Worm (Caenorhabditis elegans) whole organism, mixed stage, embryonic: ENCODE results near the gene F15E6.4.

Experiments used
- M03D4.4 ChIP-seq: sonication (generic microtip); optimal IDR thresholded peaks from 2 replicates; lab custom pipeline; 2017; ENCODE audit warnings: mild to moderate bottlenecking, missing genetic modification characterization, missing compliant biosample characterization
- bed-3 ChIP-seq: fragments of 200-800 bp; sonication (Bioruptor generic); optimal IDR thresholded peaks from 3 replicates; lab custom pipeline; 2018; ENCODE audit warnings: mild to moderate bottlenecking, missing genetic modification characterization, moderate library complexity, missing compliant biosample characterization
- elt-1 ChIP-seq: sonication (generic microtip); optimal IDR thresholded peaks from 2 replicates; lab custom pipeline; 2017; ENCODE audit warnings: missing genetic modification characterization, mild to moderate bottlenecking, missing compliant biosample characterization, antibody characterized with exemption, moderate library complexity, borderline replicate concordance; ENCODE audit not compliant: insufficient read depth
- elt-3 ChIP-seq: fragments of 150-350 bp; optimal IDR thresholded peaks from 2 replicates; lab custom pipeline; 2014; ENCODE audit warnings: missing biosample characterization, missing genetic modification characterization
- mab-5 ChIP-seq: fragments of 150-350 bp; optimal IDR thresholded peaks from 2 replicates; lab custom pipeline; 2014; ENCODE audit warnings: missing biosample characterization, missing genetic modification characterization
- nhr-237 ChIP-seq: fragments of 150-350 bp; optimal IDR thresholded peaks from 2 replicates; lab custom pipeline; 2014; ENCODE audit warnings: missing biosample characterization, missing genetic modification characterization
- nhr-28 ChIP-seq: fragments of 150-350 bp; optimal IDR thresholded peaks from 2 replicates; lab custom pipeline; 2014; ENCODE audit warnings: missing biosample characterization, missing genetic modification characterization
- pha-4 ChIP-seq: fragments of 150-350 bp; optimal IDR thresholded peaks from 2 replicates; lab custom pipeline; 2018; ENCODE audit warnings: missing biosample characterization, missing genetic modification reagents, missing genetic modification characterization
- sem-2 ChIP-seq: fragments of 200-800 bp; sonication (Bioruptor generic); optimal IDR thresholded peaks from 2 replicates; lab custom pipeline; 2018; ENCODE audit warnings: mild to moderate bottlenecking, missing genetic modification characterization, missing compliant biosample characterization
- snpc-4 ChIP-seq: fragments of 150-350 bp; optimal IDR thresholded peaks from 2 replicates; lab custom pipeline; 2014; ENCODE audit warnings: missing biosample characterization, missing genetic modification characterization
- sptf-1 ChIP-seq: sonication (generic microtip); optimal IDR thresholded peaks from 2 replicates; lab custom pipeline; 2017; ENCODE audit warnings: mild to moderate bottlenecking, missing genetic modification characterization, moderate library complexity, missing compliant biosample characterization
- unc-62 ChIP-seq: fragments of 150-350 bp; optimal IDR thresholded peaks from 2 replicates; lab custom pipeline; 2014; ENCODE audit warnings: missing biosample characterization, missing genetic modification reagents, missing genetic modification characterization
- ztf-11 ChIP-seq: fragments of 150-350 bp; optimal IDR thresholded peaks from 2 replicates; lab custom pipeline; 2014; ENCODE audit warnings: missing biosample characterization, missing genetic modification characterization

- TF ChIP-seq pha-4 (tag; lab: Kevin White, UChicago) (no peak), elt-1 (tag; lab: Kevin White, UChicago) (no peak), unc-62 (GFP tag; lab: Kevin White, UChicago) (no peak), snpc-4 (tag; lab: Kevin White, UChicago) (no peak), bed-3 (GFP tag; lab: Kevin White, UChicago) (no peak), elt-3 (tag; lab: Kevin White, UChicago) (no peak), M03D4.4 (tag; lab: Kevin White, UChicago) (no peak), sptf-1 (tag; lab: Kevin White, UChicago) (no peak), ztf-11 (tag; lab: Kevin White, UChicago) (no peak), nhr-237 (tag; lab: Kevin White, UChicago) (no peak), sem-2 (GFP tag; lab: Kevin White, UChicago) (no peak), mab-5 (tag; lab: Kevin White, UChicago) (no peak), nhr-28 (tag; lab: Kevin White, UChicago) (no peak)
These were observed 26.4 kb downstream of the F15E6.4 start for ce11 chrIV:4317638-4318037.
